Fruit fly (Drosophila melanogaster): ENCODE data around the gene CG9581.
A peak's percentile ranks its signal among the peaks of the same experiment; 100 is the strongest.

CG9581 gene

DNA sequence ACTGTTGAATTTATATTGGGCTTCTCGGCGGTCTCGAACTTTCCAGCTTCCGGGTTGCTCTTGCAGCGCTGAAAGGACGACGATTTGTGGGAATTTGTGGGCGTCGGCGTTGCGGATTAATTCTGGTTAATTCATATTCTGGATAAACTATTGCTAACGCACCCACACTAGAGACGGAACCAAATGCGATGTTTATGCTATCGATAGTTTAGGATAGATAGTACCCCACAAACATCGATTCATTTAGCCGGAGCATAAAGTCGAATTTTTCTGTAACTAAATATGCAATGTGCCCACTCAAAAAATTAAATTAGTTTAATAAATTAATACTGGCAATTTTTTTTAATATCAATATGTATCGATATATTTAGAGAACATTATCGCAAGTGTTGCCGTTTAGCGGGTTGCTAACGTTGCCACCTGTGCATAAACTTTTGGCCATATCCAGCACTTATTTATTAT, 10.1 kb downstream of the CG9581 start, which contains the start of gene Rab35:
Gene Rab35 (minus strand): TSS at position 194 of the 462 bp plus-strand sequence.
- TF ChIP-seq Met (GFP tag; optimal IDR thresholded peaks at IDR 0.05) (no peak), fd85E (GFP tag; optimal IDR thresholded peaks at IDR 0.05) (no peak), CG9139 (GFP tag; optimal IDR thresholded peaks at IDR 0.05) (no peak), CG11902 (GFP tag; optimal IDR thresholded peaks at IDR 0.05) (no peak), Gug (GFP tag; IDR thresholded peaks at IDR 0.05) (no peak), CG6808 (GFP tag; optimal IDR thresholded peaks at IDR 0.05) (no peak), CG15336 (GFP tag; IDR thresholded peaks at IDR 0.05) (no peak), fd59A (GFP tag; optimal IDR thresholded peaks at IDR 0.05) (no peak), CG34406 (GFP tag; optimal IDR thresholded peaks at IDR 0.05) (no peak), CG8319 (GFP tag; optimal IDR thresholded peaks at IDR 0.05) (no peak), topi (GFP tag; optimal IDR thresholded peaks at IDR 0.05) (peak; percentile 11), Sox102F (GFP tag; optimal IDR thresholded peaks at IDR 0.05) (no peak), vri (GFP tag; optimal IDR thresholded peaks at IDR 0.05) (no peak), achi (GFP tag; optimal IDR thresholded peaks at IDR 0.05) (no peak), salr (GFP tag; optimal IDR thresholded peaks at IDR 0.05) (no peak), CG16779 (tag; optimal IDR thresholded peaks at IDR 0.05) (no peak), Sox14 (GFP tag; optimal IDR thresholded peaks at IDR 0.05) (no peak), Eip78C (GFP tag) (peak; percentile 34), cyc (GFP tag; optimal IDR thresholded peaks at IDR 0.05) (peak; percentile 4), svp (GFP tag) (peak; percentile 24), CG8119 (GFP tag; IDR thresholded peaks at IDR 0.05) (no peak), Blimp-1 (GFP tag; optimal IDR thresholded peaks at IDR 0.05) (no peak), dsx (GFP tag; optimal IDR thresholded peaks at IDR 0.05; ENCODE audit: poor library complexity, severe bottlenecking) (no peak), OdsH (GFP tag; optimal IDR thresholded peaks at IDR 0.05) (peak; percentile 6), CG3919 (GFP tag; optimal IDR thresholded peaks at IDR 0.05) (no peak), CG1621 (tag; optimal IDR thresholded peaks at IDR 0.05) (no peak), CG7368 (GFP tag; optimal IDR thresholded peaks at IDR 0.05) (no peak), CG11294 (GFP tag; IDR thresholded peaks at IDR 0.05) (no peak), CG6163 (GFP tag; IDR thresholded peaks at IDR 0.05) (no peak), esn (GFP tag; optimal IDR thresholded peaks at IDR 0.05) (peak; percentile 22), Eip75B (GFP tag; optimal IDR thresholded peaks at IDR 0.05) (no peak), Ets96B (tag; optimal IDR thresholded peaks at IDR 0.05) (no peak), CG11762 (GFP tag; optimal IDR thresholded peaks at IDR 0.05; ENCODE audit: insufficient read depth) (no peak), CG8632 (GFP tag; optimal IDR thresholded peaks at IDR 0.05) (no peak), Eip93F (GFP tag; optimal IDR thresholded peaks at IDR 0.05) (no peak), CG10631 (GFP tag; optimal IDR thresholded peaks at IDR 0.05) (peak; percentile 25), Hr4 (GFP tag; optimal IDR thresholded peaks at IDR 0.05) (no peak), acj6 (GFP tag; optimal IDR thresholded peaks at IDR 0.05) (no peak), Hr39 (GFP tag; optimal IDR thresholded peaks at IDR 0.05) (peak; percentile 16), ss (GFP tag; optimal IDR thresholded peaks at IDR 0.05) (no peak), Hr38 (GFP tag; optimal IDR thresholded peaks at IDR 0.05) (no peak), fkh (GFP tag; optimal IDR thresholded peaks at IDR 0.05) (no peak)

DNA sequence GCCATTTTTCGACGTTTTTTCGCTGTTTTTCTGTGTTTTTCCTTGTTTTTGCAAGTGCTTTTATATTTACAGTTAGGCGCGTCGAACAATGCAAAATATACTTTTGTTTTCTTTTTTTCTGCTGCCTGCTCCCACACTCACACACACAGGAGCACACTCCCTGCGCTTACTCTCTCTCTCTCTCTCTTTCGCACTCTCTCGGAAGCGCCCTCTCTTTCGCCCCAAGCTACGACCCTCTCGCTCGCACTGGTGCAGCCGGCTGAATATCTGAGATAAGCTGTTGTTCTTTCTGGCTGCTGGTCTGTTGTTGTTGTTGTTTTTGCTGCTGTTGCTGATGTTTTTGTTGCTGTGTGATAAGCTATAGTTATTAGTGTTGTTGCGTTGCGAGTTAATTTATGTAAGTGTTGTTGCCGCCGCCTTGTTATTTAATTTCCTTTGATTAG, 10.8 kb downstream of the CG9581 start:
- no peak for TF ChIP-seq spab (GFP tag; optimal IDR thresholded peaks at IDR 0.05)
- TF ChIP-seq net (GFP tag; optimal IDR thresholded peaks at IDR 0.05) = peak; percentile 26
- TF ChIP-seq fkh (GFP tag; optimal IDR thresholded peaks at IDR 0.05) = peak; percentile 28
- peak in 1 of 2 experiments; percentile 16 for TF ChIP-seq salr (GFP tag; optimal IDR thresholded peaks at IDR 0.05)
- TF ChIP-seq esn (GFP tag; optimal IDR thresholded peaks at IDR 0.05) = no peak
- no peak for TF ChIP-seq Hr38 (GFP tag; optimal IDR thresholded peaks at IDR 0.05)
- TF ChIP-seq CG11902 (GFP tag; optimal IDR thresholded peaks at IDR 0.05) = no peak
- peak; percentile 28 for TF ChIP-seq CG32006 (GFP tag; optimal IDR thresholded peaks at IDR 0.05)
- TF ChIP-seq ss (GFP tag; optimal IDR thresholded peaks at IDR 0.05) = peak; percentile 38 to 70
- TF ChIP-seq CG8319 (GFP tag; optimal IDR thresholded peaks at IDR 0.05) = no peak
- no peak for TF ChIP-seq CG6792 (GFP tag; optimal IDR thresholded peaks at IDR 0.05)
- TF ChIP-seq CG3919 (GFP tag; optimal IDR thresholded peaks at IDR 0.05) = no peak
- TF ChIP-seq Eip78C (GFP tag) = peak; percentile 52
- TF ChIP-seq Sox102F (GFP tag; optimal IDR thresholded peaks at IDR 0.05) = no peak
- TF ChIP-seq Eip93F (GFP tag; optimal IDR thresholded peaks at IDR 0.05) = no peak
- peak; percentile 7 for TF ChIP-seq CG3032 (tag; optimal IDR thresholded peaks at IDR 0.05)
- TF ChIP-seq Blimp-1 (GFP tag; optimal IDR thresholded peaks at IDR 0.05) = peak; percentile 16
- TF ChIP-seq Smox (GFP tag; optimal IDR thresholded peaks at IDR 0.05) = no peak
- peak; percentile 39 for TF ChIP-seq Gug (GFP tag; IDR thresholded peaks at IDR 0.05)
- no peak for TF ChIP-seq lz (GFP tag; optimal IDR thresholded peaks at IDR 0.05)
- TF ChIP-seq Ets96B (tag; optimal IDR thresholded peaks at IDR 0.05) = peak; percentile 29
- TF ChIP-seq Ets21C (GFP tag; optimal IDR thresholded peaks at IDR 0.05) = no peak
- TF ChIP-seq CG11294 (GFP tag; IDR thresholded peaks at IDR 0.05) = no peak
- TF ChIP-seq eg (GFP tag; IDR thresholded peaks at IDR 0.05) = peak; percentile 75

Data from whole organism, prepupa.